Fruit fly (Drosophila melanogaster): ENCODE data around the gene CG7924.

DNA sequence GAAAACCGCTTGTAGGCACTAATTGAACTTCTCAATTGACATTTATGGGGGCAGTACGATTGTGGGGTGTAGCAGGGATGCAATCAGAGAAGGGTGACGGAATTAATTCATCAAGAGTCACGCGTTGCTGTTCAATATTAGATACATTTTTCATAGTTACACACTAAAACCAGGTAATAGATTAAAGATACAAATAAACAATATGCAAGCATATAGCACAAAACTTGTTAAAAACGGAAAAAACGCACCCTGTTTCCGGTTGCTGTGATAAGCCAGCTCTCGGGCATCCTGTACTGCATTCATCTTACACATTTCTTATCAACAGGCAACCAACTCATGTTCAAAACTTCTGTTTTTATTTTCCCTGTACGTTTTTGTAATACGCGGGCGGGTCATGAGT, 4.2 kb upstream of the CG7924 start:
- no peak for TF ChIP-seq usp (GFP tag; optimal IDR thresholded peaks at IDR 0.05)
- TF ChIP-seq CG32264 (GFP tag; optimal IDR thresholded peaks at IDR 0.05): no peak
- no peak for TF ChIP-seq psq (GFP tag; optimal IDR thresholded peaks at IDR 0.05)
- no peak for TF ChIP-seq GATAd (GFP tag; optimal IDR thresholded peaks at IDR 0.05)

All from whole organism, wandering third instar larva.